Fruit fly (Drosophila melanogaster): Measurements from ENCODE around the gene CG9643.

dm6 chr2L:3003399-3003798, 24.3 kb upstream of the CG9643 start:
- TF ChIP-seq CG8478 (optimal IDR thresholded peaks at IDR 0.05) = no peak
- no peak for TF ChIP-seq CTCF (optimal IDR thresholded peaks at IDR 0.05)
